Fruit fly (Drosophila melanogaster) whole organism: ENCODE data around the gene sphe.

Source experiments
- CG8478 ChIP-seq: fragments of >200 bp; optimal IDR thresholded peaks from 2 replicates; lab custom pipeline; 2018; ENCODE audit warnings: inconsistent platforms
- Dll ChIP-seq: fragments of >200 bp; optimal IDR thresholded peaks from 2 replicates; lab custom pipeline; 2017
- EcR ChIP-seq, 2 experiments: fragments of >200 bp; optimal IDR thresholded peaks; 2 replicates each; lab custom pipeline; 2017; ENCODE audit warnings: missing biosample characterization in 2 of 2, missing genetic modification characterization in 2 of 2, missing genetic modification reagents in 2 of 2
- pan ChIP-seq: fragments of >200 bp; optimal IDR thresholded peaks from 2 replicates; lab custom pipeline; 2017
- psq ChIP-seq: fragments of >200 bp; optimal IDR thresholded peaks from 2 replicates; lab custom pipeline; 2017

DNA sequence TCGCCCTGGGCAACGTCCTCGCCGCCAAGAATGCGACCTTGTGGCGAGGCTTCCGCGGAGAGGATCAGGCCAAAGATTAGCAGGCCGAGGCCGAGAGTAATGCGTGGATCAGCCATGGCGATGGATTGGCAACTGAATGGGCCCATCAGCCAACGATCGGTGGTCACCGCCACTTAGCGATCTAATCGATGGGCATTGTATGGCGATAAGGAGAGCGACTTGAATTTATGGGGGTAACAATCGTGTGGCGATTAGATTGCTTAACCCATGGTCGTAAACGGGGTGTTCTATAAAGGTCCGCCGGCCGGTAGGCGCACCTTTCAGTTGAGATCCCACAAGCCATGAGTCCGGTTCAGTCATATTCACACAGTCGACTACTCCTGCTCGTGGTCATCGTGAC lies 2.0 kb upstream of the sphe start, which contains the start of the genes CG9673 and CG4653:
- TF ChIP-seq pan (lab: Kevin White, UChicago) (no peak), psq (lab: Kevin White, UChicago) (no peak), CG8478 (no peak), EcR (GFP tag; optimal IDR thresholded peaks at IDR 0.05; lab: Kevin White, UChicago) (no peak), Dll (lab: Kevin White, UChicago) (no peak)
